Fruit fly (Drosophila melanogaster): ENCODE results near the gene CG12814.

dm6 chr3R:10225390-10225789 is 36.0 kb upstream of the CG12814 start, which contains the start of gene CG42795:
- no peak for TF ChIP-seq ttk (optimal IDR thresholded peaks at IDR 0.05)
- TF ChIP-seq Myc (optimal IDR thresholded peaks at IDR 0.05) = no peak
- TF ChIP-seq h (optimal IDR thresholded peaks at IDR 0.05) = no peak
- no peak for TF ChIP-seq psq (optimal IDR thresholded peaks at IDR 0.05)
- no peak for TF ChIP-seq Sin3A (optimal IDR thresholded peaks at IDR 0.05)
- no peak for TF ChIP-seq insv (optimal IDR thresholded peaks at IDR 0.05)
